Fruit fly (Drosophila melanogaster) whole organism, embryonic: Measurements from ENCODE around the gene CG31740.
A peak's percentile ranks its signal among the peaks of the same experiment; 100 is the strongest.

Experiments used
- Adf1 ChIP-seq: fragments of 200-800 bp; sonication (Bioruptor generic); IDR thresholded peaks from 2 replicates; pipeline ENCODE4 v1.3.6; 2022; ENCODE audit warnings: missing biosample characterization, missing genetic modification characterization
- BEAF-32 ChIP-seq: fragments of 200-800 bp; sonication (Bioruptor generic); optimal IDR thresholded peaks from 3 replicates; lab custom pipeline; 2017; ENCODE audit warnings: missing biosample characterization, missing genetic modification characterization, mild to moderate bottlenecking, moderate library complexity, missing genetic modification reagents
- Bteb2 ChIP-seq: fragments of 200-800 bp; sonication (Bioruptor generic); optimal IDR thresholded peaks from 2 replicates; lab custom pipeline; 2016; ENCODE audit warnings: missing biosample characterization, missing genetic modification characterization
- CG13296 ChIP-seq: fragments of 200-800 bp; sonication (Bioruptor generic); optimal IDR thresholded peaks from 3 replicates; lab custom pipeline; 2018; ENCODE audit warnings: missing biosample characterization, mild to moderate bottlenecking, missing genetic modification characterization
- CG14860 ChIP-seq: fragments of 200-800 bp; sonication (Bioruptor generic); IDR thresholded peaks from 3 replicates; pipeline ENCODE4 v1.3.6; 2022; ENCODE audit warnings: missing biosample characterization, missing genetic modification characterization; ENCODE audit not compliant: partially characterized antibody
- CG1603 ChIP-seq: fragments of 200-800 bp; sonication (Bioruptor generic); optimal IDR thresholded peaks from 2 replicates; lab custom pipeline; 2019; ENCODE audit warnings: missing biosample characterization, mild to moderate bottlenecking, missing genetic modification characterization, moderate library complexity
- CG1832 ChIP-seq: fragments of 200-800 bp; sonication (Bioruptor generic); optimal IDR thresholded peaks from 2 replicates; lab custom pipeline; 2017; ENCODE audit warnings: missing biosample characterization, mild to moderate bottlenecking, missing genetic modification characterization, inconsistent platforms
- CG18476 ChIP-seq: fragments of 200-800 bp; sonication (Bioruptor generic); optimal IDR thresholded peaks from 2 replicates; lab custom pipeline; 2016; ENCODE audit warnings: missing biosample characterization, mild to moderate bottlenecking, missing genetic modification characterization
- CG2202 ChIP-seq: fragments of 200-800 bp; sonication (Bioruptor generic); optimal IDR thresholded peaks from 2 replicates; lab custom pipeline; 2018; ENCODE audit warnings: missing biosample characterization, mild to moderate bottlenecking, missing genetic modification characterization
- CG3065 ChIP-seq: fragments of 200-800 bp; sonication (Bioruptor generic); optimal IDR thresholded peaks from 2 replicates; lab custom pipeline; 2016; ENCODE audit warnings: missing biosample characterization, missing genetic modification characterization
- CG5180 ChIP-seq: fragments of 200-800 bp; sonication (Bioruptor generic); optimal IDR thresholded peaks from 3 replicates; lab custom pipeline; 2017; ENCODE audit warnings: missing biosample characterization, missing genetic modification characterization, mild to moderate bottlenecking, moderate library complexity, missing genetic modification reagents
- CG8290 ChIP-seq, 3 experiments: fragments of 200-800 bp; sonication (Bioruptor generic); optimal IDR thresholded peaks; 2 replicates each; lab custom pipeline; 2016 to 2019; ENCODE audit warnings: missing biosample characterization in 3 of 3, missing genetic modification characterization in 3 of 3, mild to moderate bottlenecking in 2 of 3, moderate library complexity in 1 of 3
- CTCF ChIP-seq: fragments of 200-800 bp; sonication (Bioruptor generic); optimal IDR thresholded peaks from 2 replicates; lab custom pipeline; 2017; ENCODE audit warnings: missing biosample characterization, mild to moderate bottlenecking, missing genetic modification characterization, moderate library complexity
- Deaf1 ChIP-seq: fragments of 200-800 bp; optimal IDR thresholded peaks from 3 replicates; lab custom pipeline; 2019; ENCODE audit warnings: missing biosample characterization, mild to moderate bottlenecking, missing genetic modification characterization, moderate library complexity
- Jarid2 ChIP-seq: fragments of 200-800 bp; sonication (Bioruptor generic); optimal IDR thresholded peaks from 3 replicates; lab custom pipeline; 2017; ENCODE audit warnings: mild to moderate bottlenecking, missing biosample characterization, missing genetic modification reagents, missing genetic modification characterization
- Lhr ChIP-seq: fragments of 200-800 bp; sonication (Bioruptor generic); optimal IDR thresholded peaks from 3 replicates; lab custom pipeline; 2017; ENCODE audit warnings: mild to moderate bottlenecking, missing biosample characterization, missing genetic modification reagents, missing genetic modification characterization
- NC2β ChIP-seq: fragments of 200-800 bp; sonication (Bioruptor generic); optimal IDR thresholded peaks from 2 replicates; lab custom pipeline; 2016; ENCODE audit warnings: missing biosample characterization, missing genetic modification characterization
- Pdp1 ChIP-seq, 2 experiments: fragments of 200-800 bp; sonication (Bioruptor generic); optimal IDR thresholded peaks; 3 replicates each; lab custom pipeline; 2016; ENCODE audit warnings: missing biosample characterization in 2 of 2, missing genetic modification characterization in 2 of 2, mild to moderate bottlenecking in 1 of 2, moderate library complexity in 1 of 2
- Rfx ChIP-seq: fragments of 200-800 bp; sonication (Bioruptor generic); IDR thresholded peaks from 2 replicates; pipeline ENCODE4 v1.3.6; 2022; ENCODE audit warnings: missing biosample characterization, missing genetic modification characterization
- Tbp ChIP-seq: fragments of >200 bp; optimal IDR thresholded peaks from 2 replicates; lab custom pipeline; 2018; ENCODE audit warnings: missing biosample characterization, missing genetic modification characterization
- eyg ChIP-seq: fragments of 200-800 bp; sonication (Bioruptor generic); optimal IDR thresholded peaks from 3 replicates; lab custom pipeline; 2016; ENCODE audit warnings: missing biosample characterization, missing genetic modification characterization
- gro ChIP-seq: fragments of 200-800 bp; sonication (Bioruptor generic); optimal IDR thresholded peaks from 2 replicates; lab custom pipeline; 2016; ENCODE audit warnings: missing biosample characterization, missing genetic modification characterization
- ham ChIP-seq: fragments of 200-800 bp; sonication (Bioruptor generic); IDR thresholded peaks from 2 replicates; pipeline ENCODE4 v1.3.6; 2022; ENCODE audit warnings: missing biosample characterization, missing genetic modification characterization
- kni ChIP-seq: fragments of 200-800 bp; sonication (Bioruptor generic); optimal IDR thresholded peaks from 3 replicates; lab custom pipeline; 2017; ENCODE audit warnings: mild to moderate bottlenecking, missing biosample characterization, missing genetic modification reagents, missing genetic modification characterization
- pho ChIP-seq: fragments of 200-800 bp; sonication (Bioruptor generic); optimal IDR thresholded peaks from 2 replicates; lab custom pipeline; 2016; ENCODE audit warnings: missing biosample characterization, missing genetic modification characterization
- ranshi ChIP-seq: fragments of 200-800 bp; sonication (Bioruptor generic); IDR thresholded peaks from 2 replicates; pipeline ENCODE4 v1.3.6; 2022; ENCODE audit warnings: missing biosample characterization, missing genetic modification characterization
- repo ChIP-seq: fragments of 200-800 bp; sonication (Bioruptor generic); optimal IDR thresholded peaks from 2 replicates; lab custom pipeline; 2016; ENCODE audit warnings: missing biosample characterization, missing genetic modification characterization
- sisA ChIP-seq: fragments of 200-800 bp; sonication (Bioruptor generic); IDR thresholded peaks from 2 replicates; pipeline ENCODE4 v1.3.6; 2022; ENCODE audit warnings: missing biosample characterization, missing genetic modification characterization
- sna ChIP-seq: fragments of 200-800 bp; sonication (Bioruptor generic); IDR thresholded peaks from 2 replicates; pipeline ENCODE4 v1.3.6; 2022; ENCODE audit warnings: missing biosample characterization, missing genetic modification characterization; ENCODE audit not compliant: partially characterized antibody
- vvl ChIP-seq: fragments of 200-800 bp; sonication (Bioruptor generic); IDR thresholded peaks from 2 replicates; pipeline ENCODE4 v1.3.6; 2022; ENCODE audit warnings: missing biosample characterization, missing genetic modification characterization
- yki ChIP-seq: fragments of >200 bp; optimal IDR thresholded peaks from 3 replicates; lab custom pipeline; 2018

The CG31740 gene

dm6 chr2L:18011375-18011774, 2.6 kb downstream of the CG31740 start, which contains the start of gene elfless:
Gene elfless (minus strand): TSS chr2L:18011475.
- TF ChIP-seq CG18476 (GFP tag; lab: Kevin White, UChicago) (no peak), repo (no peak), Rfx (GFP tag; lab: Robert Waterston, UW) (no peak), CG1832 (GFP tag; lab: Kevin White, UChicago) (no peak), CG14860 (no peak), BEAF-32 (GFP tag; lab: Kevin White, UChicago) (no peak), vvl (no peak), NC2β (GFP tag; lab: Kevin White, UChicago) (no peak), Tbp (GFP tag; lab: Kevin White, UChicago) (no peak), Adf1 (GFP tag; lab: Robert Waterston, UW) (no peak), CG1603 (tag; lab: Kevin White, UChicago) (no peak), CG2202 (tag; lab: Kevin White, UChicago) (no peak), gro (GFP tag; lab: Kevin White, UChicago) (no peak), yki (no peak), sisA (no peak), pho (GFP tag; lab: Kevin White, UChicago) (no peak), kni (GFP tag; lab: Kevin White, UChicago) (no peak), Lhr (no peak), Pdp1 (GFP tag; optimal IDR thresholded peaks at IDR 0.05; lab: Kevin White, UChicago) (no peak), CG8290 (GFP tag; optimal IDR thresholded peaks at IDR 0.05; lab: Kevin White, UChicago) (no peak), CG8290 (tag; optimal IDR thresholded peaks at IDR 0.05; lab: Kevin White, UChicago) (no peak)

DNA sequence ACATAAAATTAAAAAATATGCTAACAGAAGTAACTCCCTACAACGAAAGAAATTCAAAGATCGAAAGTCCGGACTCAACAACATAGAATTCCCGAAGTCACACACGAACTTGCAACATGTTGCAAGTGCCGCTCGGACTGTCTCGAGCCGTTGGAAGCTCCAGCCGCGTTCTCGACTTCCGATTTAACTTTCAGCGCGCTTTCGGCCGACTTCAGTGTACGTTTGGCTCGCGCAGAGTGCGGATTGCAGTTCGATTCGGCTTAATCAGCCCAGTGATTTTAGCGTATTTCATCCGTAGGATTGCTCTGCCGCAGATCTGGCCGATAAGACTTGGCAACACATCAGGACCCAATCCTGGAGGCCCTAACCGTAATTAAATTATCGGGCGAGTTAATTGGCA, 3.4 kb downstream of the CG31740 start, which contains the start of gene rdo:
Gene rdo, plus strand, starts transcription at position 213 of the 400 bp plus-strand sequence.
- TF ChIP-seq Bteb2 (GFP tag; lab: Kevin White, UChicago), result no peak
- peak; percentile 40 for TF ChIP-seq Jarid2
- no peak for TF ChIP-seq ranshi
- no peak for TF ChIP-seq ham (GFP tag; lab: Robert Waterston, UW)
- peak; percentile 79 for TF ChIP-seq Deaf1 (tag; lab: Kevin White, UChicago)
- 0 out of 2 replicates have a peak, but pooled peaks have one; percentile 15 for TF ChIP-seq sisA
- TF ChIP-seq eyg (GFP tag; lab: Kevin White, UChicago), result no peak
- TF ChIP-seq CG5180 (GFP tag; lab: Kevin White, UChicago), result peak; percentile 96
- no peak for TF ChIP-seq CG13296

dm6 chr2L:18032741-18033140, 24.0 kb downstream of the CG31740 start:
- TF ChIP-seq CTCF (peak; percentile 85), sna (GFP tag; lab: Robert Waterston, UW) (no peak), CG3065 (GFP tag; lab: Kevin White, UChicago) (peak; percentile 73)
